Worm (Caenorhabditis elegans) whole organism, L3 larva: ENCODE measurements around the gene gpx-7.

Experiments used
- ZK546.5 ChIP-seq: sonication (generic microtip); optimal IDR thresholded peaks from 2 replicates; lab custom pipeline; 2017; ENCODE audit warnings: missing biosample characterization, missing genetic modification characterization
- aly-2 ChIP-seq: fragments of 150-350 bp; optimal IDR thresholded peaks from 2 replicates; lab custom pipeline; 2014; ENCODE audit warnings: missing biosample characterization, missing genetic modification characterization
- ceh-28 ChIP-seq: fragments of 150-350 bp; optimal IDR thresholded peaks from 2 replicates; lab custom pipeline; 2014; ENCODE audit warnings: missing biosample characterization, missing genetic modification reagents, missing genetic modification characterization
- ceh-82 ChIP-seq: fragments of 150-350 bp; optimal IDR thresholded peaks from 2 replicates; lab custom pipeline; 2014; ENCODE audit warnings: missing biosample characterization, missing genetic modification characterization
- ceh-9 ChIP-seq: sonication (generic microtip); optimal IDR thresholded peaks from 2 replicates; lab custom pipeline; 2018; ENCODE audit warnings: missing biosample characterization, missing genetic modification characterization
- daf-12 ChIP-seq: fragments of 150-350 bp; optimal IDR thresholded peaks from 2 replicates; lab custom pipeline; 2014; ENCODE audit warnings: missing biosample characterization, missing genetic modification reagents, missing genetic modification characterization
- elt-1 ChIP-seq: fragments of 150-350 bp; optimal IDR thresholded peaks from 2 replicates; lab custom pipeline; 2014; ENCODE audit warnings: missing biosample characterization, missing genetic modification characterization
- elt-2 ChIP-seq: sonication (generic microtip); optimal IDR thresholded peaks from 2 replicates; lab custom pipeline; 2016; ENCODE audit warnings: missing genetic modification reagents, mild to moderate bottlenecking, missing genetic modification characterization, missing compliant biosample characterization
- elt-3 ChIP-seq, 3 experiments: fragments of 150-350 bp in 1 of 3; sonication (generic microtip) in 2 of 3; optimal IDR thresholded peaks; 2 replicates in 2 of 3; 4 replicates in 1 of 3; lab custom pipeline; 2014 to 2017; ENCODE audit warnings: missing biosample characterization in 3 of 3, missing genetic modification characterization in 3 of 3
- eor-1 ChIP-seq, 2 experiments: fragments of 150-350 bp; optimal IDR thresholded peaks; 2 replicates each; lab custom pipeline; 2014 to 2018; ENCODE audit warnings: missing biosample characterization in 2 of 2, missing genetic modification characterization in 2 of 2
- fkh-10 ChIP-seq: sonication (generic microtip); optimal IDR thresholded peaks from 2 replicates; lab custom pipeline; 2017; ENCODE audit warnings: missing biosample characterization, missing genetic modification reagents, missing genetic modification characterization
- fkh-2 ChIP-seq: fragments of 150-350 bp; optimal IDR thresholded peaks from 2 replicates; lab custom pipeline; 2014; ENCODE audit warnings: missing biosample characterization, missing genetic modification reagents, missing genetic modification characterization
- fos-1 ChIP-seq: fragments of 150-350 bp; optimal IDR thresholded peaks from 2 replicates; lab custom pipeline; 2014; ENCODE audit warnings: missing biosample characterization, missing genetic modification characterization
- jun-1 ChIP-seq: fragments of 150-350 bp; optimal IDR thresholded peaks from 2 replicates; lab custom pipeline; 2014; ENCODE audit warnings: missing biosample characterization, missing genetic modification reagents, missing genetic modification characterization
- lin-15B ChIP-seq: fragments of 150-350 bp; optimal IDR thresholded peaks from 2 replicates; lab custom pipeline; 2014; ENCODE audit warnings: missing biosample characterization, missing genetic modification characterization
- lin-39 ChIP-seq: fragments of 150-350 bp; optimal IDR thresholded peaks from 2 replicates; lab custom pipeline; 2018; ENCODE audit warnings: missing biosample characterization, missing genetic modification reagents, missing genetic modification characterization
- lsy-12 ChIP-seq: sonication (generic microtip); optimal IDR thresholded peaks from 2 replicates; lab custom pipeline; 2016; ENCODE audit warnings: mild to moderate bottlenecking, missing genetic modification characterization, missing compliant biosample characterization
- mdl-1 ChIP-seq: fragments of 150-350 bp; optimal IDR thresholded peaks from 2 replicates; lab custom pipeline; 2014; ENCODE audit warnings: missing biosample characterization, missing genetic modification characterization
- nfya-1 ChIP-seq: sonication (generic microtip); optimal IDR thresholded peaks from 2 replicates; lab custom pipeline; 2017; ENCODE audit warnings: missing genetic modification characterization, mild to moderate bottlenecking, missing compliant biosample characterization, antibody characterized with exemption, moderate library complexity; ENCODE audit not compliant: insufficient read depth
- nhr-11 ChIP-seq: fragments of 150-350 bp; optimal IDR thresholded peaks from 2 replicates; lab custom pipeline; 2014; ENCODE audit warnings: missing biosample characterization, missing genetic modification characterization
- nhr-12 ChIP-seq: fragments of 150-350 bp; optimal IDR thresholded peaks from 2 replicates; lab custom pipeline; 2014; ENCODE audit warnings: missing biosample characterization, missing genetic modification characterization
- nhr-23 ChIP-seq: fragments of 150-350 bp; optimal IDR thresholded peaks from 2 replicates; lab custom pipeline; 2014; ENCODE audit warnings: missing biosample characterization, missing genetic modification reagents, missing genetic modification characterization
- nhr-237 ChIP-seq: fragments of 150-350 bp; optimal IDR thresholded peaks from 2 replicates; lab custom pipeline; 2014; ENCODE audit warnings: missing biosample characterization, missing genetic modification characterization
- nhr-25 ChIP-seq: sonication (generic microtip); optimal IDR thresholded peaks from 2 replicates; lab custom pipeline; 2017; ENCODE audit warnings: missing biosample characterization, missing genetic modification characterization
- nhr-43 ChIP-seq: sonication (generic microtip); optimal IDR thresholded peaks from 2 replicates; lab custom pipeline; 2016; ENCODE audit warnings: mild to moderate bottlenecking, missing genetic modification characterization, missing compliant biosample characterization; ENCODE audit not compliant: poor library complexity, severe bottlenecking
- nhr-67 ChIP-seq: fragments of 150-350 bp; optimal IDR thresholded peaks from 2 replicates; lab custom pipeline; 2014; ENCODE audit warnings: missing biosample characterization, missing genetic modification characterization
- nhr-76 ChIP-seq: fragments of 150-350 bp; sonication (generic microtip); optimal IDR thresholded peaks from 5 replicates; lab custom pipeline; 2014; ENCODE audit warnings: missing biosample characterization, missing genetic modification characterization
- nhr-77 ChIP-seq: fragments of 150-350 bp; optimal IDR thresholded peaks from 2 replicates; lab custom pipeline; 2014; ENCODE audit warnings: missing biosample characterization, missing genetic modification characterization
- pha-4 ChIP-seq: fragments of 150-350 bp; optimal IDR thresholded peaks from 2 replicates; lab custom pipeline; 2014; ENCODE audit warnings: missing biosample characterization, missing genetic modification reagents, missing genetic modification characterization
- pqm-1 ChIP-seq: fragments of 150-350 bp; optimal IDR thresholded peaks from 2 replicates; lab custom pipeline; 2017; ENCODE audit warnings: missing biosample characterization, missing genetic modification characterization, inconsistent platforms
- sea-2 ChIP-seq: fragments of 150-350 bp; sonication (generic microtip); optimal IDR thresholded peaks from 4 replicates; lab custom pipeline; 2014; ENCODE audit warnings: missing biosample characterization, missing genetic modification reagents, missing genetic modification characterization
- skn-1 ChIP-seq: fragments of 150-350 bp; optimal IDR thresholded peaks from 2 replicates; lab custom pipeline; 2014; ENCODE audit warnings: missing biosample characterization, missing genetic modification characterization
- snpc-4 ChIP-seq: fragments of 150-350 bp; optimal IDR thresholded peaks from 2 replicates; lab custom pipeline; 2014; ENCODE audit warnings: missing biosample characterization, missing genetic modification characterization
- tbx-2 ChIP-seq: sonication (generic microtip); optimal IDR thresholded peaks from 2 replicates; lab custom pipeline; 2016; ENCODE audit warnings: mild to moderate bottlenecking, missing genetic modification characterization, missing compliant biosample characterization
- unc-39 ChIP-seq: sonication (generic microtip); optimal IDR thresholded peaks from 4 replicates; lab custom pipeline; 2017; ENCODE audit warnings: missing biosample characterization, missing genetic modification characterization
- unc-62 ChIP-seq: fragments of 150-350 bp; sonication (generic microtip); optimal IDR thresholded peaks from 4 replicates; lab custom pipeline; 2014; ENCODE audit warnings: missing biosample characterization, missing genetic modification reagents, missing genetic modification characterization
- zag-1 ChIP-seq: fragments of 150-350 bp; optimal IDR thresholded peaks from 2 replicates; lab custom pipeline; 2014; ENCODE audit warnings: missing biosample characterization, missing genetic modification characterization
- ztf-11 ChIP-seq: fragments of 150-350 bp; optimal IDR thresholded peaks from 2 replicates; lab custom pipeline; 2014; ENCODE audit warnings: missing biosample characterization, missing genetic modification characterization
- ztf-4 ChIP-seq: fragments of 150-350 bp; optimal IDR thresholded peaks from 2 replicates; lab custom pipeline; 2014; ENCODE audit warnings: missing biosample characterization, missing genetic modification characterization

The gpx-7 gene

ce11 chrX:7779527-7780033, 20.0 kb downstream of the gpx-7 start, which contains the start of gene ZK154.1:
Gene ZK154.1, plus strand, starts transcription at chrX:7779577.
- TF ChIP-seq pha-4 (tag; lab: Kevin White, UChicago) (no peak), elt-2 (tag; lab: Kevin White, UChicago) (no peak)

- TF ChIP-seq nhr-25 (tag; lab: Kevin White, UChicago) (peak; percentile 67), elt-3 (tag; optimal IDR thresholded peaks at IDR 0.05; lab: Kevin White, UChicago) (peak in 1 of 3 experiments; percentile 13), fkh-10 (GFP tag; lab: Kevin White, UChicago) (no peak)
- TF ChIP-seq, all 47 proteins: peak for 2
These were observed 20.8 kb downstream of the gpx-7 start for ce11 chrX:7778786-7779185.

ce11 chrX:7776509-7777001, 23.0 kb downstream of the gpx-7 start, which contains the start of gene mec-7:
Gene mec-7, minus strand, starts transcription at chrX:7776689.
- TF ChIP-seq skn-1 (tag; lab: Kevin White, UChicago) (no peak), unc-62 (no peak), pha-4 (tag; lab: Kevin White, UChicago) (no peak), elt-3 (tag; optimal IDR thresholded peaks at IDR 0.05; lab: Kevin White, UChicago) (no peak), elt-2 (tag; lab: Kevin White, UChicago) (no peak)

- TF ChIP-seq elt-2 (tag; lab: Kevin White, UChicago) (peak; percentile 31), lin-39 (no peak), nhr-12 (tag; lab: Kevin White, UChicago) (no peak), pqm-1 (tag; lab: Kevin White, UChicago) (peak; percentile 12), skn-1 (tag; lab: Kevin White, UChicago) (no peak), ceh-28 (peak; percentile 73), ztf-4 (tag; lab: Kevin White, UChicago) (no peak), snpc-4 (tag; lab: Kevin White, UChicago) (no peak), unc-39 (tag; lab: Kevin White, UChicago) (no peak), nfya-1 (peak; percentile 26), nhr-67 (tag; lab: Kevin White, UChicago) (no peak), nhr-237 (tag; lab: Kevin White, UChicago) (no peak), nhr-11 (no peak), nhr-43 (tag; lab: Kevin White, UChicago) (peak; percentile 14), zag-1 (no peak), ztf-11 (tag; lab: Kevin White, UChicago) (no peak), elt-1 (peak; percentile 96), lsy-12 (tag; lab: Kevin White, UChicago) (peak; percentile 31), nhr-23 (tag; lab: Kevin White, UChicago) (peak; percentile 33), tbx-2 (tag; lab: Kevin White, UChicago) (peak; percentile 11), nhr-76 (tag; lab: Kevin White, UChicago) (no peak), lin-15B (tag; lab: Kevin White, UChicago) (no peak), fos-1 (tag; lab: Kevin White, UChicago) (peak; percentile 13), fkh-2 (tag; lab: Kevin White, UChicago) (no peak), jun-1 (tag; lab: Kevin White, UChicago) (no peak), nhr-77 (no peak), ceh-9 (tag; lab: Kevin White, UChicago) (no peak), nhr-25 (tag; lab: Kevin White, UChicago) (peak; percentile 62)
These were observed 25.8 kb downstream of the gpx-7 start for ce11 chrX:7773714-7774318.

ce11 chrX:7752770-7753169, 46.8 kb downstream of the gpx-7 start, which contains the start of gene deg-1:
Gene deg-1, plus strand, starts transcription at chrX:7753070.
- TF ChIP-seq snpc-4 (tag; lab: Kevin White, UChicago) = no peak
- no peak for TF ChIP-seq unc-62
- TF ChIP-seq ceh-28 = no peak
- no peak for TF ChIP-seq mdl-1 (tag; lab: Kevin White, UChicago)
- no peak for TF ChIP-seq nhr-11
- TF ChIP-seq nhr-77 = no peak
- no peak for TF ChIP-seq eor-1 (tag; optimal IDR thresholded peaks at IDR 0.05; lab: Kevin White, UChicago)
- no peak for TF ChIP-seq ZK546.5 (tag; lab: Kevin White, UChicago)
- TF ChIP-seq zag-1 = no peak
- TF ChIP-seq nhr-237 (tag; lab: Kevin White, UChicago) = no peak
- TF ChIP-seq sea-2 (GFP tag; lab: Kevin White, UChicago) = no peak
- TF ChIP-seq aly-2 (tag; lab: Kevin White, UChicago) = no peak
- no peak for TF ChIP-seq ztf-11 (tag; lab: Kevin White, UChicago)
- TF ChIP-seq unc-39 (tag; lab: Kevin White, UChicago) = no peak
- no peak for TF ChIP-seq ceh-82 (tag; lab: Kevin White, UChicago)
- no peak for TF ChIP-seq daf-12
- no peak for TF ChIP-seq lsy-12 (tag; lab: Kevin White, UChicago)
